Worm (Caenorhabditis elegans) whole organism, mixed stage, embryonic: Measurements from ENCODE around the gene R05H5.7.

Experiments used
- M03D4.4 ChIP-seq: sonication (generic microtip); optimal IDR thresholded peaks from 2 replicates; lab custom pipeline; 2017; ENCODE audit warnings: mild to moderate bottlenecking, missing genetic modification characterization, missing compliant biosample characterization
- bed-3 ChIP-seq: fragments of 200-800 bp; sonication (Bioruptor generic); optimal IDR thresholded peaks from 3 replicates; lab custom pipeline; 2018; ENCODE audit warnings: mild to moderate bottlenecking, missing genetic modification characterization, moderate library complexity, missing compliant biosample characterization
- ceh-43 ChIP-seq: fragments of 200-800 bp; sonication (Bioruptor generic); optimal IDR thresholded peaks from 2 replicates; lab custom pipeline; 2018; ENCODE audit warnings: mild to moderate bottlenecking, missing genetic modification characterization, moderate library complexity, missing compliant biosample characterization
- ceh-83 ChIP-seq: fragments of 200-800 bp; sonication (Bioruptor generic); optimal IDR thresholded peaks from 2 replicates; lab custom pipeline; 2018; ENCODE audit warnings: mild to moderate bottlenecking, missing genetic modification characterization, missing compliant biosample characterization
- cnd-1 ChIP-seq: fragments of 200-800 bp; sonication (Bioruptor generic); optimal IDR thresholded peaks from 2 replicates; lab custom pipeline; 2018; ENCODE audit warnings: mild to moderate bottlenecking, missing genetic modification characterization, missing compliant biosample characterization
- drap-1 ChIP-seq: fragments of 200-800 bp; sonication (Bioruptor generic); optimal IDR thresholded peaks from 3 replicates; lab custom pipeline; 2018; ENCODE audit warnings: mild to moderate bottlenecking, missing genetic modification characterization, missing compliant biosample characterization
- elt-3 ChIP-seq: fragments of 150-350 bp; optimal IDR thresholded peaks from 2 replicates; lab custom pipeline; 2014; ENCODE audit warnings: missing biosample characterization, missing genetic modification characterization
- flh-1 ChIP-seq: fragments of 200-800 bp; sonication (Bioruptor generic); optimal IDR thresholded peaks from 2 replicates; lab custom pipeline; 2018; ENCODE audit warnings: mild to moderate bottlenecking, missing genetic modification characterization, moderate library complexity, missing compliant biosample characterization
- ham-2 ChIP-seq: fragments of 200-800 bp; sonication (Bioruptor generic); optimal IDR thresholded peaks from 2 replicates; lab custom pipeline; 2018; ENCODE audit warnings: mild to moderate bottlenecking, missing genetic modification characterization, missing compliant biosample characterization
- hlh-1 ChIP-seq: fragments of 150-350 bp; optimal IDR thresholded peaks from 2 replicates; lab custom pipeline; 2014; ENCODE audit warnings: missing biosample characterization, missing genetic modification reagents, missing genetic modification characterization
- lin-32 ChIP-seq: fragments of 200-800 bp; sonication (Bioruptor generic); optimal IDR thresholded peaks from 2 replicates; lab custom pipeline; 2018; ENCODE audit warnings: mild to moderate bottlenecking, missing genetic modification characterization, missing compliant biosample characterization
- lsy-2 ChIP-seq: fragments of 150-350 bp; optimal IDR thresholded peaks from 2 replicates; lab custom pipeline; 2014; ENCODE audit warnings: missing biosample characterization, missing genetic modification characterization
- mab-5 ChIP-seq: fragments of 150-350 bp; optimal IDR thresholded peaks from 2 replicates; lab custom pipeline; 2014; ENCODE audit warnings: missing biosample characterization, missing genetic modification characterization
- mep-1 ChIP-seq: fragments of 150-350 bp; optimal IDR thresholded peaks from 2 replicates; lab custom pipeline; 2017; ENCODE audit warnings: missing biosample characterization, missing genetic modification reagents, missing genetic modification characterization, inconsistent platforms
- mls-2 ChIP-seq: sonication (generic microtip); optimal IDR thresholded peaks from 2 replicates; lab custom pipeline; 2016; ENCODE audit warnings: mild to moderate bottlenecking, missing genetic modification characterization, moderate library complexity, missing compliant biosample characterization
- nhr-12 ChIP-seq: fragments of 150-350 bp; optimal IDR thresholded peaks from 2 replicates; lab custom pipeline; 2014; ENCODE audit warnings: missing biosample characterization, missing genetic modification characterization
- nhr-2 ChIP-seq: fragments of 150-350 bp; optimal IDR thresholded peaks from 2 replicates; lab custom pipeline; 2014; ENCODE audit warnings: missing biosample characterization, missing genetic modification characterization
- nhr-237 ChIP-seq: fragments of 150-350 bp; optimal IDR thresholded peaks from 2 replicates; lab custom pipeline; 2014; ENCODE audit warnings: missing biosample characterization, missing genetic modification characterization
- nhr-28 ChIP-seq: fragments of 150-350 bp; optimal IDR thresholded peaks from 2 replicates; lab custom pipeline; 2014; ENCODE audit warnings: missing biosample characterization, missing genetic modification characterization
- pha-4 ChIP-seq: fragments of 150-350 bp; optimal IDR thresholded peaks from 2 replicates; lab custom pipeline; 2018; ENCODE audit warnings: missing biosample characterization, missing genetic modification reagents, missing genetic modification characterization
- sem-2 ChIP-seq: fragments of 200-800 bp; sonication (Bioruptor generic); optimal IDR thresholded peaks from 2 replicates; lab custom pipeline; 2018; ENCODE audit warnings: mild to moderate bottlenecking, missing genetic modification characterization, missing compliant biosample characterization
- snpc-4 ChIP-seq: fragments of 150-350 bp; optimal IDR thresholded peaks from 2 replicates; lab custom pipeline; 2014; ENCODE audit warnings: missing biosample characterization, missing genetic modification characterization
- sptf-1 ChIP-seq: sonication (generic microtip); optimal IDR thresholded peaks from 2 replicates; lab custom pipeline; 2017; ENCODE audit warnings: mild to moderate bottlenecking, missing genetic modification characterization, moderate library complexity, missing compliant biosample characterization
- unc-120 ChIP-seq: sonication (generic microtip); optimal IDR thresholded peaks from 2 replicates; lab custom pipeline; 2017; ENCODE audit warnings: missing genetic modification characterization, missing compliant biosample characterization; ENCODE audit not compliant: poor library complexity, severe bottlenecking
- unc-39 ChIP-seq: fragments of 150-350 bp; optimal IDR thresholded peaks from 2 replicates; lab custom pipeline; 2014; ENCODE audit warnings: missing biosample characterization, missing genetic modification characterization
- unc-62 ChIP-seq: fragments of 150-350 bp; optimal IDR thresholded peaks from 2 replicates; lab custom pipeline; 2014; ENCODE audit warnings: missing biosample characterization, missing genetic modification reagents, missing genetic modification characterization
- zip-8 ChIP-seq: fragments of 150-350 bp; optimal IDR thresholded peaks from 2 replicates; lab custom pipeline; 2014; ENCODE audit warnings: missing biosample characterization, missing genetic modification characterization
- ztf-11 ChIP-seq: fragments of 150-350 bp; optimal IDR thresholded peaks from 2 replicates; lab custom pipeline; 2014; ENCODE audit warnings: missing biosample characterization, missing genetic modification characterization

Gene R05H5.7

ce11 chrII:10192207-10192606 lies at the start of gene R05H5.7:
Gene R05H5.7, plus strand, starts transcription at chrII:10192507.
- TF ChIP-seq unc-62 (GFP tag; lab: Kevin White, UChicago) = no peak
- TF ChIP-seq, all 35 proteins: peak for 0

DNA sequence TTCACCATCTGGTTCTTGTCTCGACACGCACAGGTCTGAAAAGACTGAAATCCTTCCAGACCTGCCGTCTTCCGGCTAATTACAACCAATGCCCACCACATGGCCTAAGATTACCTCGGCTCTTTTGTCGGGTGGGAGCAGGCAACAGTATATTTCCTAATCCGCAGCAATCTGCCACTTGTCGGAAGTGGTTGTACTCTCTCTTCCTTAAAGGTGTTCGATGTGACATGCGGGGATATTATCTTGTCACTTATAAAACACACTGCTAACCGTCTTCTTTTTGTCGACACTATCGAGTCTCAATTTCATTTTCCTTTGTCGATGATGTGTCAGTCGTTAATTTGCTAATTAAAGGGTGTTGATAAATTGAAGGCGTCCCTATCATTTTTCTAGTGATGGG lies 48.2 kb upstream of the R05H5.7 start, which contains the start of gene F27E5.3:
TSS of gene F27E5.3 (minus strand) at position 101 of the 400 bp plus-strand sequence.
- TF ChIP-seq mab-5 (tag; lab: Kevin White, UChicago) (no peak), nhr-2 (tag; lab: Kevin White, UChicago) (peak; percentile 40)

DNA sequence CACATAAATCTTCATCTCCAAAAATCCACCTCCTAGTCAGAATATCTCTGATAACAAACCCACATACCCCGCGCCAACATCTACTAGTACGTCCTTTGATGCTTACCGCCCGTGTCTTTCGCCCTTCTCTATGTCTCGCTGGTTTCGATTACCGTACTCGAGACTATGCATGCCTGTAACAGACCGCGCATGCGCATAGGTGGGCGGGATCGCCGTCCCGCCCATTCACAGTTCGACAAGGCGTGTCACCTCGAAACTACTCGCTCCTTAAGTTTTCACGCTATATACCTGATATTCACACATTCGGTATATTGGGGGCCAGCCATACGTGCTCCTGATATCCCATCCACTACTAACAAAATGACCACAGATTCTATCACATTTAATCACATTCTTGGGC lies 45.8 kb upstream of the R05H5.7 start, which contains the start of gene pax-3:
TSS of gene pax-3 (plus strand) at position 83 of the 400 bp plus-strand sequence.
- TF ChIP-seq nhr-237 (tag; lab: Kevin White, UChicago) = no peak
- TF ChIP-seq flh-1 = no peak
- TF ChIP-seq lsy-2 (tag; lab: Kevin White, UChicago) = peak; percentile 71
- no peak for TF ChIP-seq nhr-2 (tag; lab: Kevin White, UChicago)

DNA sequence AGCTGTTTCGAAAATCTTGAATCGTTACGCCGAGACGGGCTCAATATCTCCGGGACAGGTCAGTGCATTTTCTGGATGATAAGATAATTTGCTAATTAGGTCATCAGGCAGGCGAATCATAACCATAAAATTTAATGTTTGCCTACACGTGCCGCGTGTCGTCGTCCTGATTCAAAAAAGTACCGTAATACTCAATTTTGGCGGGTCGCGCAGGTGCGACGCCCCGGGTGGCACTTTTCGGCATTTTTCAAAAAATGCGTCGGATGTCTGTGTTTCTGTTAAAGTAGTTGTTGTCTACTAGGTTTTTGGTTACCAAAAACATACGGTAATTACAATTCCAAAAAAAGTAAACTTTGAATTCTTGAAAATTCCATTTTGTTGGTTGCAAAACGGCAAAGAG lies 44.8 kb upstream of the R05H5.7 start:
- TF ChIP-seq unc-120 (no peak), M03D4.4 (no peak), snpc-4 (tag; lab: Kevin White, UChicago) (no peak), ceh-43 (no peak), ham-2 (no peak), nhr-12 (tag; lab: Kevin White, UChicago) (no peak), mep-1 (tag; lab: Kevin White, UChicago) (no peak), sem-2 (no peak)

DNA sequence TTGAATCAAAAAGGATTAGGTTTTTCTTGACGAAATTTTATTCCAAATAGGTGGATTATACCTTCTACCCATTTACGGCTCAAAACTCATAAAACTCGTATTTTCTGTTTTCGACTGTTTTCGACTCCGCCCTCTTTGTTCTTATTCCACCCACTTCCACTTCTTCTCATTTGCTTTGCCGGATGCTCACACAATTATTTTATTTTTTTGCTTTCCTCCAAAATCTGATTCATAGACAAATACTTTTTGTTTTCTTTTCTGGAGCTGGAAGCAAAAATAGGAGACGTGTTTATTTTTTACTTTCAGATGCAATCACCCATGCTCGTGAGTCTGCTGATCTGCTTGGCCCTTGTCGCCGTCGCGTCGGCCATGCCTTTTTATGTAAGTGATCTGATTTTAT lies 37.2 kb upstream of the R05H5.7 start, which contains the start of gene nlp-63:
TSS of gene nlp-63 (plus strand) at position 301 of the 400 bp plus-strand sequence.
- TF ChIP-seq ham-2 (no peak), nhr-28 (tag; lab: Kevin White, UChicago) (no peak), cnd-1 (tag; lab: Kevin White, UChicago) (no peak), lin-32 (no peak), nhr-237 (tag; lab: Kevin White, UChicago) (no peak), drap-1 (GFP tag; lab: Kevin White, UChicago) (no peak), bed-3 (GFP tag; lab: Kevin White, UChicago) (no peak), pha-4 (tag; lab: Kevin White, UChicago) (no peak), nhr-12 (tag; lab: Kevin White, UChicago) (no peak), M03D4.4 (no peak), sptf-1 (tag; lab: Kevin White, UChicago) (no peak), hlh-1 (tag; lab: Kevin White, UChicago) (no peak)

DNA sequence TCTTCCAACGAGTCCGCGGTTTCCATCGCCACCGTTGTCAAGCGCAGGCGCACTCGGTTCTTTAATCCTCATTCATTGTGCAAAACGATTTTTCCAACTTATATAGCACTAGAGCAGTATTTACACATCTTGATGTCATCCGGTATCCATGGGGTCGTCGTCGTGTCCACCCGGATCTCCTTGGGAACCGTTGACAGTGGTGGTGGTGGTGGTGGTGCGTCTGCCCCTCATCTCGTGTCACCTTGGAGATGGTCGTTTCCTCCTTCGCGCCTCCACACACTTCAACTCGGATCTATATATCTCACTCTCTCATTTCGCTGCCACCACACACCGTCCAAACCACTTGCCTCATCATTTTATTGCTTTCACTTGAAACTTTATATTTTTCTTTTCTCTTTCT lies 29.5 kb upstream of the R05H5.7 start:
- TF ChIP-seq unc-62 (GFP tag; lab: Kevin White, UChicago) (no peak), ztf-11 (tag; lab: Kevin White, UChicago) (no peak)

DNA sequence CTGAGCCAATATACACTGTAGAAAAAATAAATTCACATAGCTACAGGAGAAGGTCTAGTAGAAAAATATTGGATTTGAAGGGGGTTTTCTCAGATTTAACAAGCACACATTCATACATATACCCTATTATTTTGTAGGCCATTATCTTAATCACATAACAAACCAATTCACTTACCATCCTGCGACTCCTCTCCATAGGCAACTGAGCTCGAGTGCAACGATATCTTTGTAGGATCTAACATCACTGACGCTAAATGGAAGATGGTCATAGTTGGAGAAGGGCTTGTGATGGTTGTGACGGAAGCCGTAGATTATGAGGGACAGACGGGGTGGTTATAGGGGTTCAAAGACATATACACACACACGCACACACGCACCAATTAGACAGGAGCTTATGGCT lies 28.2 kb upstream of the R05H5.7 start:
- no peak for TF ChIP-seq M03D4.4
- no peak for TF ChIP-seq mls-2 (tag; lab: Kevin White, UChicago)
- TF ChIP-seq ham-2 = no peak
- TF ChIP-seq lin-32 = no peak
- no peak for TF ChIP-seq zip-8 (tag; lab: Kevin White, UChicago)
- no peak for TF ChIP-seq flh-1
- TF ChIP-seq snpc-4 (tag; lab: Kevin White, UChicago) = no peak
- TF ChIP-seq ceh-83 (GFP tag; lab: Kevin White, UChicago) = no peak
- TF ChIP-seq ceh-43 = no peak
- no peak for TF ChIP-seq mab-5 (tag; lab: Kevin White, UChicago)
- no peak for TF ChIP-seq mep-1 (tag; lab: Kevin White, UChicago)
- TF ChIP-seq unc-120 = no peak
- no peak for TF ChIP-seq sem-2
- no peak for TF ChIP-seq unc-62 (GFP tag; lab: Kevin White, UChicago)
- no peak for TF ChIP-seq nhr-2 (tag; lab: Kevin White, UChicago)
- TF ChIP-seq elt-3 = no peak
- TF ChIP-seq unc-39 (tag; lab: Kevin White, UChicago) = no peak
